Worm (Caenorhabditis elegans): ENCODE measurements around the gene gmn-1.

- no peak for TF ChIP-seq ceh-13 (GFP tag; optimal IDR thresholded peaks at IDR 0.05)
- no peak for TF ChIP-seq ama-1 (optimal IDR thresholded peaks at IDR 0.05)
- no peak for TF ChIP-seq scrt-1 (GFP tag; IDR thresholded peaks at IDR 0.05)
- TF ChIP-seq F13C5.2 (tag; optimal IDR thresholded peaks at IDR 0.05), result no peak
Observed at ce11 chrIII:12182919-12183318, 42.2 kb downstream of the gmn-1 start, which contains the start of gene Y75B8A.10.

Measured in whole organism, early embryonic.